Fruit fly (Drosophila melanogaster) whole organism, embryonic: ENCODE results near the gene Mnn1.

Experiments
- Bgb ChIP-seq: fragments of 200-800 bp; sonication (Bioruptor generic); IDR thresholded peaks from 2 replicates; pipeline ENCODE4 v1.3.6; 2022; ENCODE audit warnings: missing biosample characterization, missing genetic modification characterization; ENCODE audit not compliant: partially characterized antibody
- CG10147 ChIP-seq: fragments of 200-800 bp; sonication (Bioruptor generic); optimal IDR thresholded peaks from 2 replicates; lab custom pipeline; 2019; ENCODE audit warnings: missing biosample characterization, mild to moderate bottlenecking, missing genetic modification characterization, moderate library complexity
- CG12155 ChIP-seq: fragments of 200-800 bp; sonication (Bioruptor generic); optimal IDR thresholded peaks from 3 replicates; lab custom pipeline; 2016; ENCODE audit warnings: missing biosample characterization, missing genetic modification characterization
- CG13123 ChIP-seq: fragments of 200-800 bp; sonication (Bioruptor generic); optimal IDR thresholded peaks from 2 replicates; lab custom pipeline; 2016; ENCODE audit warnings: missing biosample characterization, missing genetic modification characterization
- CG1602 ChIP-seq: fragments of 200-800 bp; sonication (Bioruptor generic); optimal IDR thresholded peaks from 3 replicates; lab custom pipeline; 2016; ENCODE audit warnings: missing biosample characterization, missing genetic modification characterization
- CG17568 ChIP-seq: fragments of 200-800 bp; sonication (Bioruptor generic); optimal IDR thresholded peaks from 2 replicates; lab custom pipeline; 2018; ENCODE audit warnings: missing biosample characterization, mild to moderate bottlenecking, missing genetic modification characterization, moderate library complexity
- CG3065 ChIP-seq: fragments of 200-800 bp; sonication (Bioruptor generic); optimal IDR thresholded peaks from 2 replicates; lab custom pipeline; 2016; ENCODE audit warnings: missing biosample characterization, missing genetic modification characterization
- CG3407 ChIP-seq: fragments of 200-800 bp; sonication (Bioruptor generic); optimal IDR thresholded peaks from 2 replicates; lab custom pipeline; 2018; ENCODE audit warnings: missing biosample characterization, mild to moderate bottlenecking, missing genetic modification characterization
- CG3726 ChIP-seq: fragments of 200-800 bp; sonication (Bioruptor generic); IDR thresholded peaks from 3 replicates; pipeline ENCODE4, ENCODE4 v1.3.6; 2022; ENCODE audit warnings: missing biosample characterization, missing genetic modification characterization
- CG7271 ChIP-seq: fragments of 200-800 bp; sonication (Bioruptor generic); optimal IDR thresholded peaks from 2 replicates; lab custom pipeline; 2018; ENCODE audit warnings: missing biosample characterization, mild to moderate bottlenecking, missing genetic modification characterization, moderate library complexity
- CG8359 ChIP-seq: fragments of 200-800 bp; sonication (Bioruptor generic); optimal IDR thresholded peaks from 2 replicates; lab custom pipeline; 2017; ENCODE audit warnings: missing biosample characterization, mild to moderate bottlenecking, missing genetic modification characterization, borderline replicate concordance
- CG9609 ChIP-seq: fragments of 200-800 bp; sonication (Bioruptor generic); optimal IDR thresholded peaks from 3 replicates; lab custom pipeline; 2016; ENCODE audit warnings: missing biosample characterization, missing genetic modification characterization
- CG9797 ChIP-seq: fragments of 200-800 bp; sonication (Bioruptor generic); optimal IDR thresholded peaks from 3 replicates; lab custom pipeline; 2018; ENCODE audit warnings: missing biosample characterization, mild to moderate bottlenecking, missing genetic modification characterization
- Chrac-16 ChIP-seq: fragments of 200-800 bp; sonication (Bioruptor generic); optimal IDR thresholded peaks from 3 replicates; lab custom pipeline; 2016; ENCODE audit warnings: missing biosample characterization, missing genetic modification characterization
- Drgx ChIP-seq: fragments of 200-800 bp; sonication (Bioruptor generic); IDR thresholded peaks from 2 replicates; pipeline ENCODE4 v1.3.6; 2022; ENCODE audit warnings: missing biosample characterization, missing genetic modification characterization
- ERR ChIP-seq: fragments of 200-800 bp; sonication (Bioruptor generic); optimal IDR thresholded peaks from 2 replicates; lab custom pipeline; 2016; ENCODE audit warnings: missing biosample characterization, missing genetic modification characterization
- Ets65A ChIP-seq: fragments of 200-800 bp; sonication (Bioruptor generic); peaks from one replicate; lab custom pipeline; 2016; ENCODE audit warnings: missing biosample characterization, missing genetic modification characterization
- Fer1 ChIP-seq: fragments of 200-800 bp; sonication (Bioruptor generic); optimal IDR thresholded peaks from 2 replicates; lab custom pipeline; 2017; ENCODE audit warnings: missing biosample characterization, mild to moderate bottlenecking, missing genetic modification characterization
- Fer2 ChIP-seq: fragments of 200-800 bp; sonication (Bioruptor generic); optimal IDR thresholded peaks from 2 replicates; lab custom pipeline; 2018; ENCODE audit warnings: missing biosample characterization, mild to moderate bottlenecking, missing genetic modification characterization, moderate library complexity
- Hr3 ChIP-seq: fragments of 200-800 bp; sonication (Bioruptor generic); optimal IDR thresholded peaks from 3 replicates; lab custom pipeline; 2016; ENCODE audit warnings: missing biosample characterization, missing genetic modification characterization
- Lim3 ChIP-seq: fragments of 200-800 bp; sonication (Bioruptor generic); IDR thresholded peaks from 2 replicates; pipeline ENCODE4 v1.3.6; 2022; ENCODE audit warnings: missing biosample characterization, missing genetic modification characterization
- MESR4 ChIP-seq: fragments of 200-800 bp; sonication (Bioruptor generic); optimal IDR thresholded peaks from 2 replicates; lab custom pipeline; 2018; ENCODE audit warnings: missing biosample characterization, mild to moderate bottlenecking, missing genetic modification characterization, moderate library complexity
- Med ChIP-seq: fragments of 200-800 bp; sonication (Bioruptor generic); peaks from one replicate; lab custom pipeline; 2016; ENCODE audit warnings: missing biosample characterization, missing genetic modification characterization, mild to moderate bottlenecking, inconsistent platforms, moderate library complexity
- Mes4 ChIP-seq: fragments of 200-800 bp; sonication (Bioruptor generic); optimal IDR thresholded peaks from 2 replicates; lab custom pipeline; 2016; ENCODE audit warnings: missing biosample characterization, missing genetic modification characterization
- Pdp1 ChIP-seq, 2 experiments: fragments of 200-800 bp; sonication (Bioruptor generic); optimal IDR thresholded peaks; 3 replicates each; lab custom pipeline; 2016; ENCODE audit warnings: missing biosample characterization in 2 of 2, missing genetic modification characterization in 2 of 2, mild to moderate bottlenecking in 1 of 2, moderate library complexity in 1 of 2
- Tbp ChIP-seq: fragments of >200 bp; optimal IDR thresholded peaks from 2 replicates; lab custom pipeline; 2018; ENCODE audit warnings: missing biosample characterization, missing genetic modification characterization
- Xrp1 ChIP-seq: fragments of 200-800 bp; sonication (Bioruptor generic); IDR thresholded peaks from 2 replicates; pipeline ENCODE4 v1.3.6; 2022; ENCODE audit warnings: missing biosample characterization, missing genetic modification characterization
- ab ChIP-seq: fragments of 200-800 bp; sonication (Bioruptor generic); optimal IDR thresholded peaks from 2 replicates; lab custom pipeline; 2016; ENCODE audit warnings: missing biosample characterization, missing genetic modification characterization
- crol ChIP-seq: fragments of 200-800 bp; sonication (Bioruptor generic); IDR thresholded peaks from 2 replicates; pipeline ENCODE4 v1.3.6; 2022; ENCODE audit warnings: missing biosample characterization, missing genetic modification characterization
- eyg ChIP-seq: fragments of 200-800 bp; sonication (Bioruptor generic); optimal IDR thresholded peaks from 3 replicates; lab custom pipeline; 2016; ENCODE audit warnings: missing biosample characterization, missing genetic modification characterization
- fru ChIP-seq: fragments of >200 bp; optimal IDR thresholded peaks from 2 replicates; lab custom pipeline; 2017
- gce ChIP-seq: fragments of 200-800 bp; sonication (Bioruptor generic); IDR thresholded peaks from 3 replicates; pipeline ENCODE4 v1.3.6; 2022; ENCODE audit warnings: missing biosample characterization, missing genetic modification characterization
- gcm ChIP-seq: fragments of 200-800 bp; sonication (Bioruptor generic); optimal IDR thresholded peaks from 2 replicates; lab custom pipeline; 2019; ENCODE audit warnings: missing biosample characterization, mild to moderate bottlenecking, missing genetic modification characterization, moderate library complexity
- gem ChIP-seq: fragments of 200-800 bp; sonication (Bioruptor generic); optimal IDR thresholded peaks from 2 replicates; lab custom pipeline; 2019; ENCODE audit warnings: missing biosample characterization, mild to moderate bottlenecking, missing genetic modification characterization, moderate library complexity
- gt ChIP-seq: fragments of 200-800 bp; sonication (Bioruptor generic); IDR thresholded peaks from 2 replicates; pipeline ENCODE4 v1.3.6; 2022; ENCODE audit warnings: missing biosample characterization, missing genetic modification characterization
- ham ChIP-seq: fragments of 200-800 bp; sonication (Bioruptor generic); IDR thresholded peaks from 2 replicates; pipeline ENCODE4 v1.3.6; 2022; ENCODE audit warnings: missing biosample characterization, missing genetic modification characterization
- her ChIP-seq: fragments of 200-800 bp; sonication (Bioruptor generic); optimal IDR thresholded peaks from 2 replicates; lab custom pipeline; 2016; ENCODE audit warnings: missing biosample characterization, missing genetic modification characterization
- ken ChIP-seq: fragments of 200-800 bp; sonication (Bioruptor generic); IDR thresholded peaks from 3 replicates; pipeline ENCODE4 v1.3.6; 2022; ENCODE audit warnings: missing biosample characterization, missing genetic modification characterization
- knrl ChIP-seq: fragments of 200-800 bp; sonication (Bioruptor generic); IDR thresholded peaks from 3 replicates; pipeline ENCODE4 v1.3.6; 2022; ENCODE audit warnings: missing biosample characterization, missing genetic modification characterization; ENCODE audit not compliant: partially characterized antibody
- lola ChIP-seq, 3 experiments: fragments of >200 bp in 2 of 3; fragments of 200-800 bp in 1 of 3; sonication (Bioruptor generic) in 1 of 3; optimal IDR thresholded peaks; 2 replicates each; lab custom pipeline; 2017 to 2019; ENCODE audit warnings: missing biosample characterization in 3 of 3, missing genetic modification characterization in 3 of 3, mild to moderate bottlenecking in 1 of 3, moderate library complexity in 1 of 3
- mirr ChIP-seq: fragments of 200-800 bp; sonication (Bioruptor generic); optimal IDR thresholded peaks from 3 replicates; lab custom pipeline; 2018; ENCODE audit warnings: missing biosample characterization, mild to moderate bottlenecking, missing genetic modification characterization
- nom ChIP-seq: fragments of 200-800 bp; sonication (Bioruptor generic); optimal IDR thresholded peaks from 2 replicates; lab custom pipeline; 2017; ENCODE audit warnings: missing biosample characterization, missing genetic modification characterization, mild to moderate bottlenecking, moderate library complexity, missing genetic modification reagents
- pfk ChIP-seq: fragments of 200-800 bp; sonication (Bioruptor generic); optimal IDR thresholded peaks from 2 replicates; lab custom pipeline; 2018; ENCODE audit warnings: missing biosample characterization, mild to moderate bottlenecking, missing genetic modification characterization, moderate library complexity
- pros ChIP-seq: fragments of 200-800 bp; sonication (Bioruptor generic); optimal IDR thresholded peaks from 3 replicates; lab custom pipeline; 2019; ENCODE audit warnings: missing biosample characterization, mild to moderate bottlenecking, missing genetic modification characterization, moderate library complexity
- row ChIP-seq: fragments of 200-800 bp; sonication (Bioruptor generic); IDR thresholded peaks from 3 replicates; pipeline ENCODE4 v1.3.6; 2022; ENCODE audit warnings: missing biosample characterization, missing genetic modification characterization
- run ChIP-seq: fragments of 200-800 bp; sonication (Bioruptor generic); optimal IDR thresholded peaks from 3 replicates; lab custom pipeline; 2018; ENCODE audit warnings: missing biosample characterization, mild to moderate bottlenecking, missing genetic modification characterization
- shn ChIP-seq: fragments of 200-800 bp; sonication (Bioruptor generic); optimal IDR thresholded peaks from 3 replicates; lab custom pipeline; 2016; ENCODE audit warnings: missing biosample characterization, missing genetic modification characterization
- yki ChIP-seq: fragments of >200 bp; optimal IDR thresholded peaks from 3 replicates; lab custom pipeline; 2018
- zfh1 ChIP-seq: fragments of 200-800 bp; sonication (Bioruptor generic); IDR thresholded peaks from 3 replicates; pipeline ENCODE4 v1.3.6; 2022; ENCODE audit warnings: missing biosample characterization, missing genetic modification characterization

The Mnn1 gene

DNA sequence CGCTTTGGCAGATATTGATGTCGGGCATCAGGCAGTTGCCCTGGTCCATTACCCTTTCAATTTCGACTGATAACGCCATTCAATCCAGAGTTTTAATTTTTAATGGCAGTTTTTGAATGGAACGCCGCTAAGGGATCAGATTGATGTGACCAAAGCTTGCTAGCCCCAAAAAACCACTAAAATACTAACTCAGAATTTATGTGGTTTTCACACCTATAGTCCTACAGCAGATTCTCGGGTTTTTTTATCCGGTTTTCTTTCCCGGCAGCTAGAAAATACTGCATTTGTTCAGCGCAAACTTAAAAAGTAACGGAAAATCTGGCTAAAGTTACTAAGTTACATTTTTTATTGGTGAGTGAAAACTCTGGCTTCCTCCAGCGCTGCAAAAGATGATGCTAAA is 9.6 kb downstream of the Mnn1 start, which contains the start of gene Nuf2 (continued):
- TF ChIP-seq MESR4 (GFP tag; lab: Kevin White, UChicago) = peak; percentile 19
- peak; percentile 77 for TF ChIP-seq CG9797
- no peak for TF ChIP-seq Xrp1
- TF ChIP-seq gt (GFP tag; lab: Robert Waterston, UW) = no peak
- TF ChIP-seq Bgb (GFP tag; lab: Robert Waterston, UW) = no peak
- no peak for TF ChIP-seq CG17568
- no peak for TF ChIP-seq CG1602
- TF ChIP-seq ham (GFP tag; lab: Robert Waterston, UW) = no peak

dm6 chr2L:7067683-7068082 is 11.6 kb downstream of the Mnn1 start, which contains the start of gene Ugt307A1:
Ugt307A1 (plus strand) TSS chr2L:7067983.
- TF ChIP-seq Ets65A (no peak), CG10147 (GFP tag; lab: Kevin White, UChicago) (no peak), Pdp1 (GFP tag; optimal IDR thresholded peaks at IDR 0.05; lab: Kevin White, UChicago) (peak in 1 of 2 experiments; percentile 44)

DNA sequence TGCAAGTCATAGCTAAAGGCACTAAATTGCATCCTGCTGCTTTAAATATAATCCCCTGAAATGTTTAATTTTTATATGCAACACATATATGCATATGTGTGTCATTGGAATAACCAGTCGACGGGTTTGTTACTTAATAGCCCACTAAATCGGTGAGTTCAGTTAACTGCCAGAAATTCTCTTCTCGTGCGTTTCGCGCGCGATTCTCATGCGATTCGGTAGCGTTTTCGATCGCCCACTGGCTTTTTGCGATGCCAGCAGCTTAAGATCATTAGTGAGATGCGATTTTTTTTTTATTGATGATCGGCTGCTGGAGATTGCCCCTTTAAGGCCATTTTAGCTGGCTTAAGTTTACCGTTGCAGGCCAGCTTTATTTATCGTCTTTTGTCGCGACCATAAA is 15.1 kb downstream of the Mnn1 start:
- TF ChIP-seq ERR (no peak), CG7271 (no peak), CG9609 (GFP tag; lab: Kevin White, UChicago) (no peak), Fer1 (GFP tag; lab: Kevin White, UChicago) (no peak), ken (no peak), CG8359 (GFP tag; lab: Kevin White, UChicago) (peak; percentile 98), fru (no peak), run (tag; lab: Kevin White, UChicago) (no peak), Tbp (GFP tag; lab: Kevin White, UChicago) (peak; percentile 43), CG12155 (GFP tag; lab: Kevin White, UChicago) (no peak), CG3407 (GFP tag; lab: Kevin White, UChicago) (no peak), Mes4 (GFP tag; lab: Kevin White, UChicago) (no peak), mirr (GFP tag; lab: Kevin White, UChicago) (no peak), gcm (GFP tag; lab: Kevin White, UChicago) (no peak), Fer2 (tag; lab: Kevin White, UChicago) (no peak)
- TF ChIP-seq, all 482 proteins: peak for 2

DNA sequence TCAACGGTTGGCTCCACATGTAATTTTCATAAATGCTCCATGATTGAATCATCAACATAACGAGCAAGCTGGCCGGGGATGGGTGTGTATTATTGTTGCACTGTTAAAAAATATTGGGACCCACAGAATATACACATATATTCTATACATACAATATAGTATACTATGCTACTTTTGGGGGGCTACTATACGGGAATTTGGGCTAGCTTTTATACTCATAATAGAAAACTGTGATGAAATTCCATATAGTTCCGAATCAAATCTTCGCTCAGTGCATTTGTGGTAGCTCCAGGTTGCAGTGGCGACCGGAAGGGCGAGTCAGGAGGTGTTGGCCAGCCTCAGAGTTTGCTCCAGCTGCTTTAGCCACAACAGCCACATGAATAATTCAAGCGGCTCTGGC is 15.8 kb downstream of the Mnn1 start:
- no peak for TF ChIP-seq gce (GFP tag; lab: Robert Waterston, UW)
- TF ChIP-seq knrl (GFP tag; lab: Robert Waterston, UW) = no peak
- TF ChIP-seq CG3065 (GFP tag; lab: Kevin White, UChicago) = no peak
- TF ChIP-seq her (GFP tag; lab: Kevin White, UChicago) = no peak
- no peak for TF ChIP-seq eyg (GFP tag; lab: Kevin White, UChicago)
- TF ChIP-seq shn = no peak
- no peak for TF ChIP-seq ab
- no peak for TF ChIP-seq CG3726
- no peak for TF ChIP-seq pros (GFP tag; lab: Kevin White, UChicago)
- TF ChIP-seq Lim3 (GFP tag; lab: Robert Waterston, UW) = no peak
- peak; percentile 29 for TF ChIP-seq nom (GFP tag; lab: Kevin White, UChicago)
- TF ChIP-seq Hr3 = no peak
- TF ChIP-seq lola (GFP tag; optimal IDR thresholded peaks at IDR 0.05; lab: Kevin White, UChicago) = no peak
- TF ChIP-seq yki (lab: Kevin White, UChicago) = no peak
- TF ChIP-seq pfk (GFP tag; lab: Kevin White, UChicago) = no peak
- 0 out of 3 replicates have a peak, but pooled peaks have one; percentile 21 for TF ChIP-seq row (GFP tag; lab: Robert Waterston, UW)
- TF ChIP-seq CG13123 (GFP tag; lab: Kevin White, UChicago) = no peak
- no peak for TF ChIP-seq crol (GFP tag; lab: Robert Waterston, UW)
- no peak for TF ChIP-seq Chrac-16 (GFP tag; lab: Kevin White, UChicago)
- TF ChIP-seq Drgx (GFP tag; lab: Robert Waterston, UW) = 0 out of 2 replicates have a peak, but pooled peaks have one; percentile 39
- TF ChIP-seq Med (GFP tag; lab: Kevin White, UChicago) = peak; percentile 31
- TF ChIP-seq zfh1 (GFP tag; lab: Robert Waterston, UW) = no peak
- TF ChIP-seq gem (tag; lab: Kevin White, UChicago) = peak; percentile 3
